Worm (Caenorhabditis elegans): ENCODE data around the gene lat-2.

DNA sequence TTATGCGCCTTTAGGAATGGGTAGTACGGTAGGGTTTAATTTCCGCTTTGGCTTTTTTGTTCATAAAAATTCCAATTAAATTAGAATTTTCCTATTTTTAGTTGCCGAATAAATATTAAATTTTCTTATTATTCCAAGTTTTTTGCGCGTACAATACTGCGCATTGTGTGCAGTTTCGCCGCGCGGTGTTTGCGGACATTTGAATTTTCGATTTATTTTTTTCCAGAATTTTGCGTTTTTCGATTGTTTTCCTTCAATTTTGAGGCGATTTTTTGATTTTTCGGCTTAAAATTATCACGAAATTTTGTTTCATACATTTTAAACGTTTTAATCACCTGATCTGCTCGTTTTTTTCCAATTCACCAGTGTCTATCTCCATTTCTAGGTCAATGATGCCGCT is 36.0 kb upstream of the lat-2 start, which contains the start of gene H20J04.6:
- TF ChIP-seq ceh-28 (tag; optimal IDR thresholded peaks at IDR 0.05) (no peak), mdl-1 (tag; optimal IDR thresholded peaks at IDR 0.05) (no peak), elt-3 (tag; optimal IDR thresholded peaks at IDR 0.05) (no peak), fkh-10 (GFP tag; optimal IDR thresholded peaks at IDR 0.05) (no peak), pha-4 (tag; optimal IDR thresholded peaks at IDR 0.05) (peak; percentile 63), ztf-11 (tag; optimal IDR thresholded peaks at IDR 0.05) (no peak), snpc-4 (tag; optimal IDR thresholded peaks at IDR 0.05) (no peak), nfya-1 (tag; optimal IDR thresholded peaks at IDR 0.05; ENCODE audit: insufficient read depth) (peak; percentile 43), lin-15B (tag; optimal IDR thresholded peaks at IDR 0.05) (no peak)
